Fruit fly (Drosophila melanogaster) whole organism, pupa: ENCODE measurements around the gene SdicB.

Experiments used
- CG10348 ChIP-seq: fragments of 200-800 bp; sonication (Bioruptor generic); IDR thresholded peaks from 2 replicates; pipeline ENCODE4 v1.3.6; 2022; ENCODE audit warnings: missing biosample characterization, missing genetic modification characterization
- CG4496 ChIP-seq: fragments of 200-800 bp; sonication (Bioruptor generic); IDR thresholded peaks from 3 replicates; pipeline ENCODE4 v1.3.6; 2022; ENCODE audit warnings: missing biosample characterization, missing genetic modification characterization

DNA sequence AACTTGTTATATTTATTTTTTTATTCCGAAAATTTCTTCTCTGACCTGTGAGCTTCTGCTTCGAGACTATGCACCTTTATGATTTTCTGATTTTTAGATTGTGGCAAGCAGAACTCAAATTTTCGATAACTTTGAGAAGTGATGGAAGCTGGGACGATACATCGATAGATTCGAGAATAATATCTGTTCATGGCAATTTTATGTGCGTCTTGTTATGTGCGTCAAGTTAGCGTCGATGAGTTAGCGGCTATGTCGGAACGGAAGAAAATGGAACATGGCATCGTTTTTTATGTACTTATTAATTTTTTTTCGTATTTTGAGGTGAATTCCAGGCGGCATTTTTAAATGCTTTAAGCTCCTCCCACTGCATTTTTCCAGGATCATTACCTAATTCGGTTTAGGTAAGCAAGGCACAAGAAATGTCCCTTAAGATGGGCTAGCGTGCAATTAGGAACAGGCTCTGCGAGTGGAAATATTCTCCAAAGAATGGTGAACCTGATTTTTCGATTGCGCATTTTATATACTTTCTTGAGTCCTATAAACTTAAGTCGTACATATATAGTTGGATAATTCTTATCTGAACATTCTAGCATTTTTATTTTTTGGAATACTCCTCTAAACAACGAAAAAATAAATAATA is 43.5 kb downstream of the SdicB start, which contains the start of gene Phf7:
- no peak for TF ChIP-seq CG4496 (GFP tag; lab: Robert Waterston, UW)
- TF ChIP-seq CG10348 (GFP tag; lab: Robert Waterston, UW), result no peak
